Worm (Caenorhabditis elegans): Measurements from ENCODE around the gene vap-1.

Gene vap-1

ce11 chrX:17355462-17355861 lies 40.9 kb downstream of the vap-1 start:
- TF ChIP-seq lin-38 (GFP tag; IDR thresholded peaks at IDR 0.05) (no peak), duxl-1 (tag; optimal IDR thresholded peaks at IDR 0.05; ENCODE audit: poor library complexity) (no peak), skn-1 (tag; optimal IDR thresholded peaks at IDR 0.05) (no peak), Y48G9A.11 (GFP tag; IDR thresholded peaks at IDR 0.05) (no peak), snpc-1.2 (GFP tag; IDR thresholded peaks at IDR 0.05) (no peak), saeg-2 (GFP tag; IDR thresholded peaks at IDR 0.05) (no peak), spr-1 (tag; optimal IDR thresholded peaks at IDR 0.05) (no peak), fos-1 (tag; optimal IDR thresholded peaks at IDR 0.05) (no peak), unc-39 (tag; optimal IDR thresholded peaks at IDR 0.05) (no peak), mxl-3 (GFP tag; optimal IDR thresholded peaks at IDR 0.05) (no peak), ceh-62 (tag; optimal IDR thresholded peaks at IDR 0.05) (no peak), nhr-41 (GFP tag; IDR thresholded peaks at IDR 0.05) (no peak)

- TF ChIP-seq snpc-1.2 (GFP tag; IDR thresholded peaks at IDR 0.05) (no peak), ces-1 (GFP tag; optimal IDR thresholded peaks at IDR 0.05) (peak; percentile 78), unc-39 (tag; optimal IDR thresholded peaks at IDR 0.05) (no peak), fkh-10 (GFP tag; optimal IDR thresholded peaks at IDR 0.05) (peak; percentile 48), aha-1 (tag) (peak; percentile 19), vab-7 (GFP tag; IDR thresholded peaks at IDR 0.05) (no peak), lin-13 (GFP tag; optimal IDR thresholded peaks at IDR 0.05) (no peak), nhr-237 (tag; optimal IDR thresholded peaks at IDR 0.05) (no peak), ceh-20 (GFP tag; IDR thresholded peaks at IDR 0.05) (no peak), daf-16 (GFP tag; optimal IDR thresholded peaks at IDR 0.05) (no peak), daf-16 (tag; optimal IDR thresholded peaks at IDR 0.05) (no peak), F37D6.2 (tag; optimal IDR thresholded peaks at IDR 0.05) (no peak), hlh-11 (tag; optimal IDR thresholded peaks at IDR 0.05) (no peak)
These were observed 44.3 kb downstream of the vap-1 start for ce11 chrX:17352098-17352497.

DNA sequence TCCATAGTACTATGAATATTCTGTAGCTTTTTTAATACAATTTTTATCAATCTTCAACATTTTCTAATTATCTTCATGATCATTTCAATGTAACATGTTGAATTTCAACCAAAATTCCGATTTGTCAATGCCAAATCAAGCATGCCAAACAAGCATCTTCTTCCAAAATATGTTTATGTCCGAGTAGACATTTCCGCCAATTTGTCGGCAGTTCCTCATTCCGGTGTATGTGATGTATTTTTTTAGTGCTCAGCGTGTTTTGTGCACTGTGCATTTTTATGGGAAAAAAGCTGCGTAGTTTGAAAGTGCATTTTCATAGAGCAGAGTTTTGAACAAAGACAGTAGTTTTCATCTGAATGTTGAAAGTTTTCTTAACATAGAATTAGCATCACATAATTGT lies 46.9 kb downstream of the vap-1 start:
- TF ChIP-seq ceh-82 (tag; optimal IDR thresholded peaks at IDR 0.05) (no peak), aha-1 (tag) (peak; percentile 90), snpc-1.2 (GFP tag; IDR thresholded peaks at IDR 0.05) (no peak)
